Fruit fly (Drosophila melanogaster) whole organism, embryonic: Measurements from ENCODE around the gene Nepl3.

Experiments used
- CG10654 ChIP-seq: fragments of 200-800 bp; sonication (Bioruptor generic); optimal IDR thresholded peaks from 2 replicates; lab custom pipeline; 2016; ENCODE audit warnings: missing biosample characterization, missing genetic modification characterization
- CG11723 ChIP-seq: fragments of 200-800 bp; sonication (Bioruptor generic); optimal IDR thresholded peaks from 2 replicates; lab custom pipeline; 2017; ENCODE audit warnings: missing biosample characterization, mild to moderate bottlenecking, missing genetic modification characterization
- CG12391 ChIP-seq: fragments of 200-800 bp; sonication (Bioruptor generic); optimal IDR thresholded peaks from 3 replicates; lab custom pipeline; 2018; ENCODE audit warnings: missing biosample characterization, mild to moderate bottlenecking, missing genetic modification characterization, moderate library complexity
- CG13424 ChIP-seq: fragments of 200-800 bp; sonication (Bioruptor generic); optimal IDR thresholded peaks from 2 replicates; lab custom pipeline; 2019; ENCODE audit warnings: missing biosample characterization, mild to moderate bottlenecking, missing genetic modification characterization, moderate library complexity
- CG14860 ChIP-seq: fragments of 200-800 bp; sonication (Bioruptor generic); IDR thresholded peaks from 3 replicates; pipeline ENCODE4 v1.3.6; 2022; ENCODE audit warnings: missing biosample characterization, missing genetic modification characterization; ENCODE audit not compliant: partially characterized antibody
- CG14965 ChIP-seq: fragments of 200-800 bp; sonication (Bioruptor generic); optimal IDR thresholded peaks from 2 replicates; lab custom pipeline; 2016; ENCODE audit warnings: missing biosample characterization, missing genetic modification characterization, borderline replicate concordance
- CG16815 ChIP-seq: fragments of 200-800 bp; sonication (Bioruptor generic); optimal IDR thresholded peaks from 3 replicates; lab custom pipeline; 2017; ENCODE audit warnings: missing biosample characterization, mild to moderate bottlenecking, missing genetic modification characterization
- CG17359 ChIP-seq: fragments of 200-800 bp; sonication (Bioruptor generic); optimal IDR thresholded peaks from 3 replicates; lab custom pipeline; 2018; ENCODE audit warnings: missing biosample characterization, mild to moderate bottlenecking, missing genetic modification characterization, moderate library complexity
- CG18619 ChIP-seq: fragments of 200-800 bp; sonication (Bioruptor generic); optimal IDR thresholded peaks from 3 replicates; lab custom pipeline; 2017; ENCODE audit warnings: missing biosample characterization, mild to moderate bottlenecking, missing genetic modification characterization
- CG2678 ChIP-seq: fragments of 200-800 bp; sonication (Bioruptor generic); optimal IDR thresholded peaks from 3 replicates; lab custom pipeline; 2019; ENCODE audit warnings: missing biosample characterization, mild to moderate bottlenecking, missing genetic modification characterization, moderate library complexity
- CG2875 ChIP-seq: fragments of 200-800 bp; sonication (Bioruptor generic); optimal IDR thresholded peaks from 2 replicates; lab custom pipeline; 2017; ENCODE audit warnings: missing biosample characterization, mild to moderate bottlenecking, missing genetic modification characterization, missing genetic modification reagents
- CG32767 ChIP-seq: fragments of 200-800 bp; sonication (Bioruptor generic); IDR thresholded peaks from 2 replicates; pipeline ENCODE4 v1.3.6; 2022; ENCODE audit warnings: missing biosample characterization, missing genetic modification characterization
- CG7556 ChIP-seq: fragments of 200-800 bp; sonication (Bioruptor generic); optimal IDR thresholded peaks from 2 replicates; lab custom pipeline; 2017; ENCODE audit warnings: missing biosample characterization, mild to moderate bottlenecking, missing genetic modification characterization
- CG8388 ChIP-seq: fragments of 200-800 bp; sonication (Bioruptor generic); optimal IDR thresholded peaks from 2 replicates; lab custom pipeline; 2019; ENCODE audit warnings: missing biosample characterization, mild to moderate bottlenecking, missing genetic modification characterization, moderate library complexity
- CG8944 ChIP-seq: fragments of 200-800 bp; sonication (Bioruptor generic); optimal IDR thresholded peaks from 3 replicates; lab custom pipeline; 2016; ENCODE audit warnings: missing biosample characterization, missing genetic modification characterization
- CG9932 ChIP-seq: fragments of 200-800 bp; sonication (Bioruptor generic); IDR thresholded peaks from 2 replicates; pipeline ENCODE4 v1.3.6; 2022; ENCODE audit warnings: missing biosample characterization, missing genetic modification characterization
- Chrac-16 ChIP-seq: fragments of 200-800 bp; sonication (Bioruptor generic); optimal IDR thresholded peaks from 3 replicates; lab custom pipeline; 2016; ENCODE audit warnings: missing biosample characterization, missing genetic modification characterization
- D19B ChIP-seq: fragments of 200-800 bp; sonication (Bioruptor generic); optimal IDR thresholded peaks from 2 replicates; lab custom pipeline; 2017; ENCODE audit warnings: missing biosample characterization, mild to moderate bottlenecking, missing genetic modification characterization
- Dip2 ChIP-seq: fragments of 200-800 bp; sonication (Bioruptor generic); IDR thresholded peaks from 2 replicates; pipeline ENCODE4 v1.3.6; 2022; ENCODE audit warnings: missing biosample characterization, missing genetic modification characterization
- Dip3 ChIP-seq: fragments of 200-800 bp; sonication (Bioruptor generic); optimal IDR thresholded peaks from 3 replicates; lab custom pipeline; 2016; ENCODE audit warnings: missing biosample characterization, missing genetic modification characterization
- HLH54F ChIP-seq: fragments of 200-800 bp; sonication (Bioruptor generic); optimal IDR thresholded peaks from 3 replicates; lab custom pipeline; 2016; ENCODE audit warnings: missing biosample characterization, missing genetic modification characterization
- Hr39 ChIP-seq: fragments of >200 bp; optimal IDR thresholded peaks from 2 replicates; lab custom pipeline; 2017
- Hr51 ChIP-seq, 2 experiments: fragments of 200-800 bp; sonication (Bioruptor generic); optimal IDR thresholded peaks; 2 replicates in 1 of 2; 3 replicates in 1 of 2; lab custom pipeline; 2016 to 2018; ENCODE audit warnings: missing biosample characterization in 2 of 2, missing genetic modification characterization in 2 of 2, mild to moderate bottlenecking in 1 of 2, moderate library complexity in 1 of 2
- Med ChIP-seq: fragments of 200-800 bp; sonication (Bioruptor generic); peaks from one replicate; lab custom pipeline; 2016; ENCODE audit warnings: missing biosample characterization, missing genetic modification characterization, mild to moderate bottlenecking, inconsistent platforms, moderate library complexity
- Nf-YC ChIP-seq: fragments of 200-800 bp; optimal IDR thresholded peaks from 3 replicates; lab custom pipeline; 2019; ENCODE audit warnings: missing biosample characterization, mild to moderate bottlenecking, missing genetic modification characterization, moderate library complexity
- PHDP ChIP-seq: fragments of 200-800 bp; sonication (Bioruptor generic); optimal IDR thresholded peaks from 3 replicates; lab custom pipeline; 2018; ENCODE audit warnings: missing biosample characterization, mild to moderate bottlenecking, missing genetic modification characterization, moderate library complexity
- TFAM ChIP-seq: fragments of 200-800 bp; sonication (Bioruptor generic); optimal IDR thresholded peaks from 2 replicates; lab custom pipeline; 2017; ENCODE audit warnings: missing biosample characterization, missing genetic modification characterization, inconsistent platforms
- Vsx1 ChIP-seq: fragments of 200-800 bp; sonication (Bioruptor generic); optimal IDR thresholded peaks from 2 replicates; lab custom pipeline; 2017; ENCODE audit warnings: missing biosample characterization, mild to moderate bottlenecking, missing genetic modification characterization, missing genetic modification reagents
- ap ChIP-seq: fragments of 200-800 bp; sonication (Bioruptor generic); IDR thresholded peaks from 2 replicates; pipeline ENCODE4 v1.3.6; 2022; ENCODE audit warnings: missing biosample characterization, missing genetic modification characterization
- ato ChIP-seq: fragments of 200-800 bp; sonication (Bioruptor generic); IDR thresholded peaks from 2 replicates; pipeline ENCODE4 v1.3.6; 2022; ENCODE audit warnings: missing biosample characterization, missing genetic modification characterization; ENCODE audit not compliant: partially characterized antibody
- bsh ChIP-seq, 2 experiments: fragments of 200-800 bp; sonication (Bioruptor generic); optimal IDR thresholded peaks; 2 replicates each; lab custom pipeline; 2017 to 2018; ENCODE audit warnings: mild to moderate bottlenecking in 2 of 2, missing biosample characterization in 2 of 2, missing genetic modification characterization in 2 of 2, moderate library complexity in 1 of 2
- cato ChIP-seq: fragments of 200-800 bp; sonication (Bioruptor generic); optimal IDR thresholded peaks from 2 replicates; lab custom pipeline; 2016; ENCODE audit warnings: missing biosample characterization, missing genetic modification characterization, borderline replicate concordance
- chn ChIP-seq: fragments of 200-800 bp; sonication (Bioruptor generic); optimal IDR thresholded peaks from 2 replicates; lab custom pipeline; 2016; ENCODE audit warnings: missing biosample characterization, missing genetic modification characterization
- da ChIP-seq: fragments of 200-800 bp; sonication (Bioruptor generic); optimal IDR thresholded peaks from 2 replicates; lab custom pipeline; 2016; ENCODE audit warnings: missing biosample characterization, missing genetic modification characterization
- dysf ChIP-seq: fragments of 200-800 bp; sonication (Bioruptor generic); IDR thresholded peaks from 3 replicates; pipeline ENCODE4 v1.3.6; 2022; ENCODE audit warnings: missing biosample characterization, missing genetic modification characterization
- grau ChIP-seq: fragments of 200-800 bp; optimal IDR thresholded peaks from 3 replicates; lab custom pipeline; 2019; ENCODE audit warnings: missing biosample characterization, mild to moderate bottlenecking, missing genetic modification characterization, moderate library complexity
- lilli ChIP-seq: fragments of 200-800 bp; sonication (Bioruptor generic); optimal IDR thresholded peaks from 3 replicates; lab custom pipeline; 2016; ENCODE audit warnings: missing biosample characterization, missing genetic modification characterization
- lmd ChIP-seq: fragments of 200-800 bp; sonication (Bioruptor generic); IDR thresholded peaks from 2 replicates; pipeline ENCODE4 v1.3.6; 2022; ENCODE audit warnings: missing biosample characterization, missing genetic modification characterization
- nau ChIP-seq: fragments of 200-800 bp; sonication (Bioruptor generic); optimal IDR thresholded peaks from 3 replicates; lab custom pipeline; 2017; ENCODE audit warnings: missing biosample characterization, mild to moderate bottlenecking, missing genetic modification characterization, missing genetic modification reagents
- org-1 ChIP-seq: fragments of 200-800 bp; sonication (Bioruptor generic); optimal IDR thresholded peaks from 2 replicates; lab custom pipeline; 2017; ENCODE audit warnings: missing biosample characterization, missing genetic modification characterization
- peb ChIP-seq: fragments of 200-800 bp; sonication (Bioruptor generic); IDR thresholded peaks from 2 replicates; pipeline ENCODE4 v1.3.6; 2022; ENCODE audit warnings: missing biosample characterization, missing genetic modification characterization
- pum ChIP-seq: fragments of 200-800 bp; sonication (Bioruptor generic); optimal IDR thresholded peaks from 2 replicates; lab custom pipeline; 2016; ENCODE audit warnings: missing biosample characterization, missing genetic modification characterization
- row ChIP-seq: fragments of 200-800 bp; sonication (Bioruptor generic); IDR thresholded peaks from 3 replicates; pipeline ENCODE4 v1.3.6; 2022; ENCODE audit warnings: missing biosample characterization, missing genetic modification characterization
- sens ChIP-seq: fragments of 200-800 bp; sonication (Bioruptor generic); peaks from one replicate; lab custom pipeline; 2016; ENCODE audit warnings: missing biosample characterization, missing genetic modification characterization
- sima ChIP-seq: fragments of 200-800 bp; sonication (Bioruptor generic); optimal IDR thresholded peaks from 2 replicates; lab custom pipeline; 2016; ENCODE audit warnings: missing biosample characterization, missing genetic modification characterization
- sr ChIP-seq: fragments of 200-800 bp; sonication (Bioruptor generic); IDR thresholded peaks from 3 replicates; pipeline ENCODE4 v1.3.6; 2022; ENCODE audit warnings: missing biosample characterization, missing genetic modification characterization
- tin ChIP-seq: fragments of 200-800 bp; sonication (Bioruptor generic); optimal IDR thresholded peaks from 3 replicates; lab custom pipeline; 2016; ENCODE audit warnings: missing biosample characterization, missing genetic modification characterization
- twi ChIP-seq: fragments of 200-800 bp; optimal IDR thresholded peaks from 2 replicates; lab custom pipeline; 2019; ENCODE audit warnings: missing biosample characterization, mild to moderate bottlenecking, missing genetic modification characterization, moderate library complexity
- usp ChIP-seq: fragments of >200 bp; optimal IDR thresholded peaks from 2 replicates; lab custom pipeline; 2017; ENCODE audit warnings: missing biosample characterization, missing genetic modification characterization
- vvl ChIP-seq: fragments of 200-800 bp; sonication (Bioruptor generic); IDR thresholded peaks from 2 replicates; pipeline ENCODE4 v1.3.6; 2022; ENCODE audit warnings: missing biosample characterization, missing genetic modification characterization
- yki ChIP-seq: fragments of >200 bp; optimal IDR thresholded peaks from 3 replicates; lab custom pipeline; 2018
- zfh1 ChIP-seq: fragments of 200-800 bp; sonication (Bioruptor generic); IDR thresholded peaks from 3 replicates; pipeline ENCODE4 v1.3.6; 2022; ENCODE audit warnings: missing biosample characterization, missing genetic modification characterization

Nepl3 gene

DNA sequence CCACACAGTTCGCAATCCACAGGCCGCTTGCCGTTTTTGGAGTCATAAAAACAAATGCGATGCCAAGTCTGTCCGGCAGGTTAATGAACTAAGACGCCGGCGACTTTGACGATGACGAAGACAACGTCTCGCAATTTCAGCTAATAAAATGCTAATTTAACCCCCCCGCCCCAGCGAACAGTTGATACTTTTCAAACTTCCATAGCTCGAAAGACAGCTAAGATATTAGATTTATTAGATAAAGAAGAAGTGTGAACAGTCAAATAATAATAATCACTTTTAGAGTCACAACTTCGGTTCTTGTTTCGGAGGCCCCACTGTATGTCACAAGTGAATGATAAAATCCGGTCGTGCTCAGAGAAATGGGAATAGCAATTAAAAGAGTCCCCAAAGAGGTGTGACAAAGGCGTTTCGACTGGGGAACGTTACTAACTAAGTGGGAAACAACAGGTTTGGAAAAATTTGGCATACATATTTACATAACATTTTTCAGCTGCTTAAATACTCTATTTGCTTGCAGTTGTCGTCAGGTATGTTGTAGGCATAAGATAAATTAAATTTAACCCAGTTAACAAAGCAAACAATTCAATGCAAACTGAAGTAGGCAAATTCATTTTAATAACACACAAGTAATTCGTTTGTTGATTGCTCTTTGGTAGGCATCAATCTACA lies 26.7 kb upstream of the Nepl3 start (continued):
- no peak for TF ChIP-seq cato (GFP tag; lab: Kevin White, UChicago)
- no peak for TF ChIP-seq CG13424 (tag; lab: Kevin White, UChicago)
- TF ChIP-seq Chrac-16, result no peak
- 0 out of 3 replicates have a peak, but pooled peaks have one; percentile 30 for TF ChIP-seq row (GFP tag; lab: Robert Waterston, UW)
- no peak for TF ChIP-seq chn (GFP tag; lab: Kevin White, UChicago)
- TF ChIP-seq Dip2, result no peak
- TF ChIP-seq CG2678, result peak; percentile 3
- peak; percentile 32 for TF ChIP-seq lilli (GFP tag; lab: Kevin White, UChicago)
- no peak for TF ChIP-seq sr (GFP tag; lab: Robert Waterston, UW)
- TF ChIP-seq vvl (GFP tag; lab: Robert Waterston, UW), result peak; percentile 70
- TF ChIP-seq Hr51 (GFP tag; optimal IDR thresholded peaks at IDR 0.05; lab: Kevin White, UChicago), result peak in 1 of 2 experiments; percentile 21
- TF ChIP-seq PHDP (tag; lab: Kevin White, UChicago), result peak; percentile 19
- TF ChIP-seq da (GFP tag; lab: Kevin White, UChicago), result no peak
- TF ChIP-seq Vsx1, result peak; percentile 58
- no peak for TF ChIP-seq CG2875 (GFP tag; lab: Kevin White, UChicago)
- no peak for TF ChIP-seq peb (GFP tag; lab: Robert Waterston, UW)
- TF ChIP-seq dysf (GFP tag; lab: Robert Waterston, UW), result peak; percentile 18; the same call in 1 of the 3 replicates
- TF ChIP-seq CG16815, result no peak
- no peak for TF ChIP-seq CG8944 (GFP tag; lab: Kevin White, UChicago)
- TF ChIP-seq pum, result no peak
- TF ChIP-seq grau (tag; lab: Kevin White, UChicago), result peak; percentile 62
- no peak for TF ChIP-seq CG7556
- peak; percentile 17; the same call in 1 of the 2 replicates for TF ChIP-seq ap (GFP tag; lab: Robert Waterston, UW)
- TF ChIP-seq Med, result peak; percentile 55
- no peak for TF ChIP-seq CG11723 (GFP tag; lab: Kevin White, UChicago)
- TF ChIP-seq CG12391 (tag; lab: Kevin White, UChicago), result no peak
- no peak for TF ChIP-seq lmd (GFP tag; lab: Robert Waterston, UW)
- peak; percentile 6 for TF ChIP-seq CG18619 (GFP tag; lab: Kevin White, UChicago)
- TF ChIP-seq CG10654, result no peak
- TF ChIP-seq sima (GFP tag; lab: Kevin White, UChicago), result no peak
- no peak for TF ChIP-seq HLH54F (GFP tag; lab: Kevin White, UChicago)
- TF ChIP-seq CG14965 (GFP tag; lab: Kevin White, UChicago), result no peak
- 0 out of 3 replicates have a peak, but pooled peaks have one; percentile 27 for TF ChIP-seq CG14860
- peak; percentile 45 for TF ChIP-seq Dip3
- peak; percentile 11 for TF ChIP-seq CG8388
- TF ChIP-seq yki (lab: Kevin White, UChicago), result no peak
- peak; percentile 48; the same call in 1 of the 2 replicates for TF ChIP-seq CG9932 (GFP tag; lab: Robert Waterston, UW)
- TF ChIP-seq sens, result peak; percentile 80

- TF ChIP-seq nau (GFP tag; lab: Kevin White, UChicago), result no peak
- TF ChIP-seq usp (GFP tag; lab: Kevin White, UChicago), result no peak
- TF ChIP-seq org-1, result no peak
- TF ChIP-seq D19B (GFP tag; lab: Kevin White, UChicago), result no peak
- peak in 1 of 2 experiments; percentile 77 for TF ChIP-seq bsh (GFP tag; optimal IDR thresholded peaks at IDR 0.05; lab: Kevin White, UChicago)
- TF ChIP-seq twi (tag; lab: Kevin White, UChicago), result no peak
- TF ChIP-seq TFAM (GFP tag; lab: Kevin White, UChicago), result no peak
- TF ChIP-seq CG32767 (GFP tag; lab: Robert Waterston, UW), result no peak
- no peak for TF ChIP-seq Hr39 (lab: Kevin White, UChicago)
- no peak for TF ChIP-seq Nf-YC (tag; lab: Kevin White, UChicago)
- 0 out of 3 replicates have a peak, but pooled peaks have one; percentile 28 for TF ChIP-seq zfh1 (GFP tag; lab: Robert Waterston, UW)
- TF ChIP-seq ato (GFP tag; lab: Robert Waterston, UW), result no peak
- peak; percentile 20 for TF ChIP-seq CG17359 (tag; lab: Kevin White, UChicago)
- TF ChIP-seq tin, result no peak
These were observed 22.3 kb upstream of the Nepl3 start for dm6 chr2L:5080225-5080867.
